Worm (Caenorhabditis elegans) whole organism, young adult: ENCODE data around the gene F48E3.2.

ENCODE experiments used
- cebp-2 ChIP-seq: fragments of 200-800 bp; sonication (Bioruptor generic); IDR thresholded peaks from 2 replicates; pipeline ENCODE4 v1.3.6; 2022; ENCODE audit warnings: missing genetic modification characterization, missing compliant biosample characterization
- lin-35 ChIP-seq, 3 experiments: fragments of 150-350 bp in 2 of 3; sonication (generic microtip) in 1 of 3; optimal IDR thresholded peaks; 2 replicates each; lab custom pipeline; 2014 to 2018; ENCODE audit warnings: missing biosample characterization in 3 of 3, missing genetic modification characterization in 3 of 3, missing genetic modification reagents in 3 of 3
- nfya-1 ChIP-seq: sonication (generic microtip); optimal IDR thresholded peaks from 2 replicates; lab custom pipeline; 2017; ENCODE audit warnings: antibody characterized with exemption, missing compliant biosample characterization, missing genetic modification characterization, borderline replicate concordance; ENCODE audit not compliant: insufficient read depth
- nhr-90 ChIP-seq: sonication (generic microtip); optimal IDR thresholded peaks from 2 replicates; lab custom pipeline; 2016; ENCODE audit warnings: missing genotype, mild to moderate bottlenecking, missing genetic modification characterization, missing compliant biosample characterization
- sptf-2 ChIP-seq: fragments of 200-800 bp; sonication (Bioruptor generic); optimal IDR thresholded peaks from 2 replicates; lab custom pipeline; 2018; ENCODE audit warnings: mild to moderate bottlenecking, missing genetic modification characterization, missing compliant biosample characterization

DNA sequence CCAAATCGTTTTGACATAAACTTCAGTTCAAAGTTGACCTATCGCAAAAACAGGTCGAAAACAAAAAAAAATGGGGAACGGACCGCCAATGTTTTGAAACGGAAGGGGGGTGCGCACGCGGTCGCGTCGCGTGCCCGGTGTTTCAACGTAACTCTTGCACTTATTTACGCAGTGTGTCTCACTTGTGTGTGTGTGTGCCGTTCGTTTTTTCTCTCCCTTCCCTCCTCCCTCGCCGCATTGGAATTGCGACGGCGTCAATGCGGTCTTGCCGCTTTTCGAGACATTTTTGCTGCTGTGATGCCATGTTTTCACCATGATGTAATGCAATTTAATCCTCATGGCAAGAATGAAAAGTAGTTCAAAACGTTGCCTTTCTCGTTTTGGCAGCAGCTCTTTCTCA, 14.4 kb downstream of the F48E3.2 start:
- no peak for TF ChIP-seq nfya-1 (tag; lab: Kevin White, UChicago)
- TF ChIP-seq sptf-2 (GFP tag; lab: Kevin White, UChicago): no peak
- TF ChIP-seq nhr-90 (tag; lab: Kevin White, UChicago): no peak
- TF ChIP-seq cebp-2 (GFP tag; lab: Robert Waterston, UW): no peak
- TF ChIP-seq lin-35 (GFP tag; optimal IDR thresholded peaks at IDR 0.05; lab: Kevin White, UChicago): no peak
